Worm (Caenorhabditis elegans) whole organism, L3 larva: Measurements from ENCODE around the gene gst-8.
"Not testable (repeated sequence)": the region's sequence is repeated elsewhere in the genome, so short reads cannot be mapped to it uniquely, and the experiment has no call there.

Experiments
- nfya-1 ChIP-seq: sonication (generic microtip); optimal IDR thresholded peaks from 2 replicates; lab custom pipeline; 2017; ENCODE audit warnings: missing genetic modification characterization, mild to moderate bottlenecking, missing compliant biosample characterization, antibody characterized with exemption, moderate library complexity; ENCODE audit not compliant: insufficient read depth
- nhr-11 ChIP-seq: fragments of 150-350 bp; optimal IDR thresholded peaks from 2 replicates; lab custom pipeline; 2014; ENCODE audit warnings: missing biosample characterization, missing genetic modification characterization
- snpc-4 ChIP-seq: fragments of 150-350 bp; optimal IDR thresholded peaks from 2 replicates; lab custom pipeline; 2014; ENCODE audit warnings: missing biosample characterization, missing genetic modification characterization
- tbx-2 ChIP-seq: sonication (generic microtip); optimal IDR thresholded peaks from 2 replicates; lab custom pipeline; 2016; ENCODE audit warnings: mild to moderate bottlenecking, missing genetic modification characterization, missing compliant biosample characterization
- unc-39 ChIP-seq: sonication (generic microtip); optimal IDR thresholded peaks from 4 replicates; lab custom pipeline; 2017; ENCODE audit warnings: missing biosample characterization, missing genetic modification characterization

DNA sequence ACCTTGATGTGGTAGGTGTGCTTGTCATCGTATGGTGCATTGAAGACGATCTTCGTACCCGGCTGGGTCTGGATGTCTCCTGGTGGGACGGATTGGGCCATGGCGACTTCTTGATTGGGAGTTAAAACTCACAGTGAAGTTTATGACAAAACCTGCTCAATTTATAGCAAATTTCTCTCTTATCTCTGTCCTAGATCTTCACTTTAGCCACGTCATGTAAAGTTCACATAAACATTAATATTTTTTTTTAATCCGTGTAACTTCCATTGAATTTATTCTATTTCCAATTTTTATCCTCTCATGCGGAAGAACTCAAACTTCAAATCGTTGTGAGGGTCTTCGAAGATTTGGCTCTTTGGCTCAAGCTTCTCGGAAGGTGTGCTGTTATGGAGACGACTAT lies 33.0 kb downstream of the gst-8 start, which contains the start of gene msp-31:
- TF ChIP-seq nhr-11, unc-39, tbx-2, snpc-4, nfya-1 (tag; lab: Kevin White, UChicago): not testable (repeated sequence)
